Fruit fly (Drosophila melanogaster): ENCODE data around the gene Orco.

Orco gene

DNA sequence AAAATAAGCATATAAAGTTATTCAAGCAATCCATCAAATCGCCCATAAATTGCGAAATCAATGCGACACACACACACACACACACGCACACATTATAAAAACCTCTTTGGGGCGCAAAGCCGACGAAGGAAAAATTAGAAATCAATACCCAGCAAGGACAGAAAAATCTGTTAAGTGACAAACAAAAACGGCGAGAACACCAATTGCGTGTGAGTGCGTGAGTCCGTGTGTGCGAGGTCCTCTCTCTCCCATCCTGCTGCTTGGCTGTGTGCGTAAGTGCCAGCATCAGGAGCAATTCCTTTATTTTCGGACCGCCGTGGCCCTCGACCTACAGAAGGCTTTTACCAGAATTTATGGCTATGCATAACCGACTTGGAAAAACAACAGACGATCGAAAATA is at the start of gene Orco:
Gene Orco, minus strand, starts transcription at position 101 of the 400 bp plus-strand sequence.
- TF ChIP-seq fru (GFP tag; optimal IDR thresholded peaks at IDR 0.05) = no peak
- TF ChIP-seq woc (GFP tag; optimal IDR thresholded peaks at IDR 0.05) = no peak

DNA sequence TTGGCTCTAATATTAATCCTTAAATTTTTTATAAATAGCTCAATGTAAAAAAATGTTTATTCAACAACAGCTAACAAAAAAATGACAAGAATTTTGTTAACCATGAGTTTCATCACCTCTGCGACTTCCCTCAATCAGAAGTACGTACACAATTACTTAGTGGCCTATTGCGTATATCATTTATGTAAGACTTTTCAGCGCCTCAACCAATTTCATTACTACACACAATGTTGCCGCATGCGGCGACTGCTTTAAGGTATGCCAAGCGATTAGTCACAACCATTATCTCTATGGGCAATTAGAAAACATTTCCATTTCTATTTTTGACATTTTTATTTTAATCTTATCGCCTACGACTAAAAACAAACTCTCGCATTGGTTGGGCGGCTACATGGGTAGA is 46.4 kb upstream of the Orco start:
- TF ChIP-seq sv (GFP tag; optimal IDR thresholded peaks at IDR 0.05) = no peak
- no peak for TF ChIP-seq pan (optimal IDR thresholded peaks at IDR 0.05)
- TF ChIP-seq HLH106 (tag; optimal IDR thresholded peaks at IDR 0.05) = no peak
- no peak for TF ChIP-seq fru (GFP tag; optimal IDR thresholded peaks at IDR 0.05)
- no peak for TF ChIP-seq Rel (GFP tag; optimal IDR thresholded peaks at IDR 0.05)
- TF ChIP-seq Rel (tag; optimal IDR thresholded peaks at IDR 0.05) = no peak

DNA sequence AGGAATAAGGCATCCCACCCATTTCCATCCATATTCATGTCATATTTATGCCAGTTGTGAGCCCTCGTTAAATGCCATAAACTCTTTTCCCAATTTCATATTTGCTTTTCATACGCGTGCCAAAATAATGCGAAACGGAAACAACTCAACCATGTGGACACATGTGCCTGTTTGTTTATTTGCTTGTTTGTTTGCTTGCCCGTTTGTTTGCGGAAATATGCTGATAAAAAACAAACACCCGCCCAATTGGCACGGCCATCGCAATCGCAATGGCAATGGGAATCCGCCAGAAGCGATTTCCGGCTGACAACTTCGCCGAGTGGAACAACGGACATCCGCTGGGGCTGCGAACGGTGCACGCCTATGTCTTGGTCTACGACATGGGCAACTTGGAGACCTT is 42.1 kb upstream of the Orco start:
- TF ChIP-seq Jra (GFP tag; optimal IDR thresholded peaks at IDR 0.05) (peak; percentile 35), dsf (GFP tag; optimal IDR thresholded peaks at IDR 0.05; ENCODE audit: borderline replicate concordance) (no peak), h (GFP tag; optimal IDR thresholded peaks at IDR 0.05) (peak; percentile 52), sv (GFP tag; optimal IDR thresholded peaks at IDR 0.05) (no peak), woc (GFP tag; optimal IDR thresholded peaks at IDR 0.05) (no peak), Sp1 (GFP tag; optimal IDR thresholded peaks at IDR 0.05) (no peak), psq (GFP tag; optimal IDR thresholded peaks at IDR 0.05) (no peak), foxo (GFP tag; optimal IDR thresholded peaks at IDR 0.05) (peak in 1 of 2 experiments; percentile 26), lola (GFP tag; optimal IDR thresholded peaks at IDR 0.05) (no peak), CrebA (GFP tag; optimal IDR thresholded peaks at IDR 0.05; ENCODE audit: borderline replicate concordance) (no peak), ey (GFP tag; optimal IDR thresholded peaks at IDR 0.05) (no peak), CG32264 (GFP tag; optimal IDR thresholded peaks at IDR 0.05) (no peak), Vsx2 (GFP tag; optimal IDR thresholded peaks at IDR 0.05; ENCODE audit: partially characterized antibody) (no peak), Hr83 (GFP tag; optimal IDR thresholded peaks at IDR 0.05; ENCODE audit: poor library complexity, severe bottlenecking) (peak; percentile 84), fru (GFP tag; optimal IDR thresholded peaks at IDR 0.05) (peak; percentile 17), dmrt93B (GFP tag; optimal IDR thresholded peaks at IDR 0.05) (peak; percentile 24), Dfd (GFP tag; optimal IDR thresholded peaks at IDR 0.05) (no peak), Mio (GFP tag; optimal IDR thresholded peaks at IDR 0.05) (no peak), tai (GFP tag; optimal IDR thresholded peaks at IDR 0.05) (no peak), Rel (GFP tag; optimal IDR thresholded peaks at IDR 0.05) (no peak), Rel (tag; optimal IDR thresholded peaks at IDR 0.05) (no peak), rgr (GFP tag; optimal IDR thresholded peaks at IDR 0.05) (peak; percentile 54), N (GFP tag; optimal IDR thresholded peaks at IDR 0.05) (no peak), OdsH (GFP tag; optimal IDR thresholded peaks at IDR 0.05) (peak; percentile 53), usp (GFP tag; optimal IDR thresholded peaks at IDR 0.05) (no peak)

DNA sequence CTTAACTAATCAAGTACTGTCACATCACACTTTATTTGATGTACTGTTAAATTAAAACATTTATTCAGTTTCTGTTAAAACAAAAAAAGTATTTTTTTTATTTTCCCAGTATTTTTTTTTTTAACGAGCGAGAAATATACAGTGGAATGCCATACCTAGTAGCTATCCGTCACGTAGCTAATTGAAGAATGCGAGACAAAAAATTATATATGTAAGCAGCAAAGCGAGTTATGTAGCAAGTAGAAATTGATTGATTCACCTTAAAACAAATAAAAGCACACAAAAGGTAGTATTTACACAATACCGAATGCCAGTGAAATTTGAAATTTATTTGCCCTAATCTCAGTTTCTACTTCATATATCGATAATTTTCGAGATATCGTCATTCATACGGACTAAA is 26.5 kb upstream of the Orco start:
- TF ChIP-seq h (GFP tag; optimal IDR thresholded peaks at IDR 0.05) = no peak
- no peak for TF ChIP-seq GATAd (GFP tag; optimal IDR thresholded peaks at IDR 0.05)
- TF ChIP-seq Vsx2 (GFP tag; optimal IDR thresholded peaks at IDR 0.05; ENCODE audit: partially characterized antibody) = peak; percentile 25
- TF ChIP-seq dl (GFP tag; optimal IDR thresholded peaks at IDR 0.05; ENCODE audit: insufficient read depth in 1 of 2, partially characterized antibody in 2 of 2) = no peak
- no peak for TF ChIP-seq HLH106 (tag; optimal IDR thresholded peaks at IDR 0.05)
- no peak for TF ChIP-seq br (GFP tag; optimal IDR thresholded peaks at IDR 0.05)
- no peak for TF ChIP-seq CG32264 (GFP tag; optimal IDR thresholded peaks at IDR 0.05)
- no peak for TF ChIP-seq usp (GFP tag; optimal IDR thresholded peaks at IDR 0.05)
- TF ChIP-seq foxo (GFP tag; optimal IDR thresholded peaks at IDR 0.05) = no peak
- TF ChIP-seq sage (GFP tag; optimal IDR thresholded peaks at IDR 0.05) = no peak
- TF ChIP-seq CrebA (GFP tag; optimal IDR thresholded peaks at IDR 0.05; ENCODE audit: borderline replicate concordance) = no peak
- peak; percentile 54 for TF ChIP-seq Dif (GFP tag; optimal IDR thresholded peaks at IDR 0.05; ENCODE audit: partially characterized antibody)

DNA sequence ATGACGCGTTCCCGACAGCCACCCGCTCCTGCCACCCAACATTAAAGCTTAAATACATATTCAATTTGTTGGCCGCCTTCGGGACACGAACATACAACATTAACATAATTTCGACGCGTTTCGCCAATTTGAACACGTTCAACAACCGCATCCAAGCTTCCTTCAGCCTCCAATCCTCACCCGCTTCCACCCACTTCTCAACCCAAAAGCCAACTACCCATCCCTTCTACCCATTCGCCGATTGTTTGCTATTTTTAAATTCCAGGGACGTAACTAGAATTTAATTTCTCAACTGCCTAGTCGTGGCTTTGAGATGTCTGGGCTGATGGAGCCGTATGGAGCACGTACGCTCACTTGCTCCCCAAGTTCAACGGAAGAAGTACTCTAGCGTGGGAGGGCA is 17.6 kb upstream of the Orco start:
- TF ChIP-seq tai (GFP tag; optimal IDR thresholded peaks at IDR 0.05) (no peak), dl (GFP tag; optimal IDR thresholded peaks at IDR 0.05; ENCODE audit: insufficient read depth in 1 of 2, partially characterized antibody in 2 of 2) (no peak), Jra (GFP tag; optimal IDR thresholded peaks at IDR 0.05) (no peak), fru (GFP tag; optimal IDR thresholded peaks at IDR 0.05) (no peak), sage (GFP tag; optimal IDR thresholded peaks at IDR 0.05) (no peak), Vsx2 (GFP tag; optimal IDR thresholded peaks at IDR 0.05; ENCODE audit: partially characterized antibody) (no peak), Dif (GFP tag; optimal IDR thresholded peaks at IDR 0.05; ENCODE audit: partially characterized antibody) (no peak), Hr83 (GFP tag; optimal IDR thresholded peaks at IDR 0.05; ENCODE audit: poor library complexity, severe bottlenecking) (no peak), foxo (GFP tag; optimal IDR thresholded peaks at IDR 0.05) (no peak), GATAd (GFP tag; optimal IDR thresholded peaks at IDR 0.05) (no peak), OdsH (GFP tag; optimal IDR thresholded peaks at IDR 0.05) (no peak), brk (GFP tag; optimal IDR thresholded peaks at IDR 0.05) (no peak), ey (GFP tag; optimal IDR thresholded peaks at IDR 0.05) (no peak), HLH106 (tag; optimal IDR thresholded peaks at IDR 0.05) (no peak), dsf (GFP tag; optimal IDR thresholded peaks at IDR 0.05; ENCODE audit: borderline replicate concordance) (no peak), Hnf4 (GFP tag; optimal IDR thresholded peaks at IDR 0.05) (no peak), psq (GFP tag; optimal IDR thresholded peaks at IDR 0.05) (no peak), Rel (GFP tag; optimal IDR thresholded peaks at IDR 0.05) (no peak), Rel (tag; optimal IDR thresholded peaks at IDR 0.05) (no peak), Abd-B (GFP tag; optimal IDR thresholded peaks at IDR 0.05) (no peak)

Data from whole organism, wandering third instar larva.